Worm (Caenorhabditis elegans): Measurements from ENCODE around the gene R02D5.1.

ce11 chrV:14503065-14503464, 5.0 kb upstream of the R02D5.1 start:
- TF ChIP-seq ceh-13 (GFP tag; optimal IDR thresholded peaks at IDR 0.05) (no peak), ama-1 (optimal IDR thresholded peaks at IDR 0.05) (no peak), flt-1 (GFP tag; IDR thresholded peaks at IDR 0.05) (no peak), hmg-4 (GFP tag; optimal IDR thresholded peaks at IDR 0.05) (no peak), tbx-11 (GFP tag; IDR thresholded peaks at IDR 0.05) (no peak), tbx-37 (GFP tag; conservative IDR thresholded peaks at IDR 0.05) (no peak), pes-1 (GFP tag; IDR thresholded peaks at IDR 0.05) (no peak), aly-1 (tag; optimal IDR thresholded peaks at IDR 0.05) (no peak)
